Fruit fly (Drosophila melanogaster): ENCODE results near the gene Tsp3A.
A peak's percentile ranks its signal among the peaks of the same experiment; 100 is the strongest.

The Tsp3A gene

DNA sequence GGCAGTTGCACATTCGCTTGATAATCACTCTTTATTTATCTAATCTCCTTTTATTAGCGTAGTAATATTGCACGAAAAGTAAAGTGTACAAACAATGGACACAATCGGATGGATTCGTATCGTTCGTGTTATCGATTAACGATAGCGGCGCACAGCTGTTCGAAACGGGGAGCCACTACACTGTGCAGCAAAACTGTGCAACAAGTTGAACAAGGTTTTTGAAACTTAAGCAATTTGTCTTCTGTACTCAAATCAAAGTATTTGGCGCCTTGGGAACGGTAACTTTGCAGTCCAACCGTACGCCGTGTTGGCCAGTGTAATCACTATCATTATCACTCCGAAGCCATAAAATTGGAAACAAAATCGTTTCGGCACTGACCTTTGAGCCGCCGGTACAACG lies at the start of gene Tsp3A, which contains the start of gene Seipin:
TSS of gene Tsp3A (minus strand) at position 88 of the 400 bp plus-strand sequence.
TSS of gene Seipin (plus strand) at position 149 of the 400 bp plus-strand sequence.
- TF ChIP-seq Bteb2 (GFP tag; optimal IDR thresholded peaks at IDR 0.05) (peak; percentile 68), CG10979 (tag; optimal IDR thresholded peaks at IDR 0.05) (peak; percentile 70), Hr78 (GFP tag; optimal IDR thresholded peaks at IDR 0.05) (peak in 1 of 2 experiments; percentile 71), CG14441 (GFP tag; IDR thresholded peaks at IDR 0.05) (peak; percentile 93), CG6654 (GFP tag; optimal IDR thresholded peaks at IDR 0.05) (peak; percentile 42), CG6854 (GFP tag; optimal IDR thresholded peaks at IDR 0.05) (peak; percentile 86), CG6272 (GFP tag; IDR thresholded peaks at IDR 0.05) (peak; percentile 82), CG5953 (GFP tag; IDR thresholded peaks at IDR 0.05) (peak; percentile 74), Sry-δ (GFP tag; optimal IDR thresholded peaks at IDR 0.05) (peak; percentile 59), zf30C (GFP tag; optimal IDR thresholded peaks at IDR 0.05) (peak; percentile 66), CG11085 (GFP tag; IDR thresholded peaks at IDR 0.05) (peak; percentile 62; the same call in 1 of the 2 replicates), wdn (GFP tag; IDR thresholded peaks at IDR 0.05) (peak; percentile 83), Camta (GFP tag; optimal IDR thresholded peaks at IDR 0.05) (peak; percentile 72), so (GFP tag; IDR thresholded peaks at IDR 0.05) (peak; percentile 75), Rfx (GFP tag; IDR thresholded peaks at IDR 0.05) (peak; percentile 96), Gsc (GFP tag; IDR thresholded peaks at IDR 0.05) (peak; percentile 51), CG10321 (GFP tag; IDR thresholded peaks at IDR 0.05) (peak; percentile 62; the same call in 1 of the 2 replicates), lov (optimal IDR thresholded peaks at IDR 0.05) (no peak), lov (GFP tag; IDR thresholded peaks at IDR 0.05) (peak; percentile 79; the same call in 1 of the 3 replicates), Dek (tag; optimal IDR thresholded peaks at IDR 0.05) (peak; percentile 88), sim (GFP tag; IDR thresholded peaks at IDR 0.05) (peak; percentile 47; the same call in 1 of the 2 replicates), Max (GFP tag; optimal IDR thresholded peaks at IDR 0.05) (peak; percentile 68), tup (GFP tag; optimal IDR thresholded peaks at IDR 0.05) (peak; percentile 49), CG17186 (GFP tag; optimal IDR thresholded peaks at IDR 0.05) (peak; percentile 60), CG9215 (GFP tag; IDR thresholded peaks at IDR 0.05) (peak; percentile 78), slp2 (GFP tag; optimal IDR thresholded peaks at IDR 0.05) (peak; percentile 75), NC2β (GFP tag; optimal IDR thresholded peaks at IDR 0.05) (peak; percentile 69), CG6254 (GFP tag; optimal IDR thresholded peaks at IDR 0.05) (no peak), Opbp (GFP tag; IDR thresholded peaks at IDR 0.05; ENCODE audit: partially characterized antibody) (no peak; the same call in 2 of the 3 replicates), chinmo (GFP tag; IDR thresholded peaks at IDR 0.05; ENCODE audit: partially characterized antibody) (peak; percentile 75; the same call in 2 of the 4 replicates), CG33557 (GFP tag; optimal IDR thresholded peaks at IDR 0.05) (peak; percentile 3), Mes4 (GFP tag; optimal IDR thresholded peaks at IDR 0.05) (peak; percentile 74), chif (GFP tag; optimal IDR thresholded peaks at IDR 0.05) (peak; percentile 45 to 61), Nf-YC (tag; optimal IDR thresholded peaks at IDR 0.05) (peak; percentile 49), CG8359 (GFP tag; optimal IDR thresholded peaks at IDR 0.05; ENCODE audit: borderline replicate concordance) (peak; percentile 31), CG15269 (tag; optimal IDR thresholded peaks at IDR 0.05) (peak; percentile 88), MESR4 (GFP tag; optimal IDR thresholded peaks at IDR 0.05) (peak; percentile 51), CG18764 (GFP tag; optimal IDR thresholded peaks at IDR 0.05) (no peak), Hsf (GFP tag; optimal IDR thresholded peaks at IDR 0.05) (peak; percentile 79), ken (GFP tag; IDR thresholded peaks at IDR 0.05) (peak; percentile 82; the same call in 2 of the 3 replicates), CG4282 (GFP tag; optimal IDR thresholded peaks at IDR 0.05) (peak; percentile 8), ssp (GFP tag; IDR thresholded peaks at IDR 0.05) (peak; percentile 61), CG6683 (GFP tag; optimal IDR thresholded peaks at IDR 0.05) (peak; percentile 71), CG11456 (GFP tag; IDR thresholded peaks at IDR 0.05) (peak; percentile 94), Meics (GFP tag; optimal IDR thresholded peaks at IDR 0.05) (peak; percentile 92), CG10654 (GFP tag; optimal IDR thresholded peaks at IDR 0.05) (peak; percentile 79), Nf-YA (GFP tag; IDR thresholded peaks at IDR 0.05) (peak; percentile 67), Usf (GFP tag; optimal IDR thresholded peaks at IDR 0.05) (peak; percentile 65), Hr3 (GFP tag; optimal IDR thresholded peaks at IDR 0.05) (peak; percentile 27), dmrt99B (tag; optimal IDR thresholded peaks at IDR 0.05) (no peak), CG8944 (GFP tag; optimal IDR thresholded peaks at IDR 0.05) (peak; percentile 65)
